Fruit fly (Drosophila melanogaster) ovary, adult (tissue): ENCODE measurements around the gene subdued.

Experiments
- CG17801 ChIP-seq: fragments of 200-800 bp; optimal IDR thresholded peaks from 2 replicates; lab custom pipeline; 2019; ENCODE audit warnings: missing biosample characterization, mild to moderate bottlenecking, missing genetic modification characterization, moderate library complexity; ENCODE audit not compliant: partially characterized antibody

Gene subdued

DNA sequence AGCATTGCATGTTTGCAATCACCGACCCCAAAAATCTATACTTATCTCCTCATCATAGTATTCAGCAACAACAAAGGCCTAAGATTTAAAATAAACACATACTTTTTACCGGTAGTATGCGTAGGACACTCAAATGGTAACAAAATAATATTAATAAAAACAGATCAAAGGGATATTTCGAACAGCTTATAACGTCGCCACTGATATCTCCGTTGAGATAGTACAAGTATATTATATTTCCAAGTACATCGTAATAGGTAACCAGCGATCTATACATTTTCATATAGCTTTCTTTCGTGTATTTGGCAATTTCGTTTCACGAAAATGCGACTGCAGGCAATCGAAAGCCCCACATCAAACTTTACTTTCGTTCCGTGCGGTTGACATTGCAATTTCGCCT, 39.5 kb downstream of the subdued start, which contains the start of gene CG7342:
Gene CG7342 (plus strand): TSS at position 380 of the 400 bp plus-strand sequence.
- TF ChIP-seq CG17801, result no peak

- no peak for TF ChIP-seq CG17801
Observed at dm6 chr3R:19600335-19600734, 42.2 kb downstream of the subdued start, which contains the start of gene CG7333. TSS of gene CG7333 (plus strand) at chr3R:19600635.

DNA sequence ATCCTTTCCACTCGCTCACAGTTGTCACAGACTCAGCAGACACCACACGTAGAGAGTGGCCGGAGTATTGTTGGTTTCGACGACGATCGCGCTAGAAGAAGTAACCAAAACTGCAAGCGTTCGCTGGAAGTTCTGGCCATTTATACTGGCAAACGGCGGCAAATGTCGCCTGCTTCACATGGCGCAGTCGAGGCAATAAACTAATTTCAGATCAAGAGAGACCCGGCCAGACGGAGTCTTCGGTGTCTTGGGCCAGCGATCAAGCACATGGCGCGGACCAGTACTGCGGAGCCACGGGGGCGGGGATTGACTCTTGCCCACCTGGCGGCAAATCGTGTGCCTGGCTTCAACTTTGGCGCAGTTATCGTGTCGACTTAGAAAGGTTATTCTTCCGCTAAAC, 43.7 kb downstream of the subdued start, which contains the start of gene Cpr92A:
Gene Cpr92A (minus strand): TSS at position 101 of the 400 bp plus-strand sequence.
- no peak for TF ChIP-seq CG17801

DNA sequence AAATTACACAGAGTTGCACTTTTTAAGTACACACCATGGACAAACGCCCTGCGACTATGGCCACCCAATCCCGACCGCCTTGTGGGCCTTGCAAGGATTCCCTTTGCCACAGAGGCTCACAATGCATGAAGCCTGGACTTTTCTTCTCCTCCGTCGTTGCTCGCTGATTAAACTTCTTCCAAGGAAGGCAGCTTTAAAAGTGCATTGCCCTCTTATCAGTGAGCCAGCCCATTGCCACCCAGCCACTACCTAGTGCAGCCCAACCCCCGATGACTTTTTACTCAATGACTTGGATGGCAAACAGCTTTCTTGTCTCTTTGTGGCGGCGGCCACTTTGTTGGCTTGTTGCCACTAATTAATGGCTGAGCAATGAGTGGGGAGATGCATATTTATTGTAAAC, 54.9 kb downstream of the subdued start:
- TF ChIP-seq CG17801, result no peak

- TF ChIP-seq CG17801, result no peak
Observed at dm6 chr3R:19586319-19586718, 56.2 kb downstream of the subdued start.

dm6 chr3R:19584818-19585217, 57.7 kb downstream of the subdued start:
- TF ChIP-seq CG17801, result no peak
